Worm (Caenorhabditis elegans): ENCODE measurements around the gene smf-1.

The smf-1 gene

ce11 chrX:6702249-6702648 lies 20.6 kb downstream of the smf-1 start, which contains the start of gene acr-2:
acr-2 (plus strand) TSS chrX:6702549.
- TF ChIP-seq ceh-28 (tag; optimal IDR thresholded peaks at IDR 0.05) (no peak), ceh-44 (GFP tag; IDR thresholded peaks at IDR 0.05) (peak; percentile 24; the same call in 1 of the 2 replicates), ctbp-1 (GFP tag; IDR thresholded peaks at IDR 0.05) (0 out of 2 replicates have a peak, but pooled peaks have one; percentile 30), Y105C5A.15 (GFP tag; IDR thresholded peaks at IDR 0.05) (no peak), dmd-9 (GFP tag; IDR thresholded peaks at IDR 0.05) (no peak), nhr-10 (tag; optimal IDR thresholded peaks at IDR 0.05) (no peak), lsy-2 (tag; optimal IDR thresholded peaks at IDR 0.05) (no peak), aha-1 (tag) (no peak), lin-1 (GFP tag; IDR thresholded peaks at IDR 0.05) (no peak), pqm-1 (tag; optimal IDR thresholded peaks at IDR 0.05) (no peak), spr-1 (tag; optimal IDR thresholded peaks at IDR 0.05) (no peak), duxl-1 (tag; optimal IDR thresholded peaks at IDR 0.05; ENCODE audit: poor library complexity) (no peak), zip-2 (tag; optimal IDR thresholded peaks at IDR 0.05) (no peak), dmd-6 (GFP tag; IDR thresholded peaks at IDR 0.05) (no peak), hmg-1.1 (GFP tag; IDR thresholded peaks at IDR 0.05) (peak; percentile 48), madf-5 (GFP tag; IDR thresholded peaks at IDR 0.05) (no peak), spr-3 (GFP tag; optimal IDR thresholded peaks at IDR 0.05) (no peak), nhr-77 (tag; optimal IDR thresholded peaks at IDR 0.05) (no peak), T20F7.1 (GFP tag; optimal IDR thresholded peaks at IDR 0.05) (no peak)

- TF ChIP-seq tag-97 (GFP tag; IDR thresholded peaks at IDR 0.05) = no peak
- no peak for TF ChIP-seq nhr-42 (GFP tag; IDR thresholded peaks at IDR 0.05)
- no peak for TF ChIP-seq lin-38 (GFP tag; IDR thresholded peaks at IDR 0.05)
- no peak for TF ChIP-seq nhr-11 (tag; optimal IDR thresholded peaks at IDR 0.05)
- no peak for TF ChIP-seq nhr-10 (tag; optimal IDR thresholded peaks at IDR 0.05)
- no peak for TF ChIP-seq zfp-2 (tag; optimal IDR thresholded peaks at IDR 0.05)
- no peak for TF ChIP-seq daf-19 (GFP tag; conservative IDR thresholded peaks at IDR 0.05)
- TF ChIP-seq madf-9 (GFP tag; conservative IDR thresholded peaks at IDR 0.05) = no peak
- no peak for TF ChIP-seq ces-1 (GFP tag; optimal IDR thresholded peaks at IDR 0.05)
- TF ChIP-seq ztf-7 (tag; optimal IDR thresholded peaks at IDR 0.05) = no peak
- TF ChIP-seq Y48G9A.11 (GFP tag; IDR thresholded peaks at IDR 0.05) = no peak
- no peak for TF ChIP-seq nhr-111 (GFP tag; optimal IDR thresholded peaks at IDR 0.05)
- TF ChIP-seq duxl-1 (tag; optimal IDR thresholded peaks at IDR 0.05; ENCODE audit: poor library complexity) = no peak
- no peak for TF ChIP-seq spr-1 (tag; optimal IDR thresholded peaks at IDR 0.05)
- no peak for TF ChIP-seq pha-4 (GFP tag; IDR thresholded peaks at IDR 0.05)
- TF ChIP-seq pha-4 (tag; optimal IDR thresholded peaks at IDR 0.05) = no peak
- no peak for TF ChIP-seq F37D6.2 (tag; optimal IDR thresholded peaks at IDR 0.05)
- TF ChIP-seq hlh-30 (tag; optimal IDR thresholded peaks at IDR 0.05; ENCODE audit: insufficient read depth) = no peak
- no peak for TF ChIP-seq Y5F2A.4 (GFP tag; optimal IDR thresholded peaks at IDR 0.05)
- no peak for TF ChIP-seq egl-43 (GFP tag; IDR thresholded peaks at IDR 0.05)
Observed at ce11 chrX:6698267-6698666, 24.6 kb downstream of the smf-1 start, which contains the start of the genes F38B6.7 and F38B6.2. F38B6.7 (minus strand) TSS chrX:6698367. F38B6.2 (plus strand) TSS chrX:6698533.

- TF ChIP-seq lin-13 (GFP tag; optimal IDR thresholded peaks at IDR 0.05) (no peak), nhr-237 (tag; optimal IDR thresholded peaks at IDR 0.05) (no peak), tra-1 (GFP tag; IDR thresholded peaks at IDR 0.05) (no peak)
Observed at ce11 chrX:6693331-6693730, 29.5 kb downstream of the smf-1 start, which contains the start of gene F38B6.3. F38B6.3 (plus strand) TSS chrX:6693631.

Measured in whole organism, L4 larva.